Fruit fly (Drosophila melanogaster): ENCODE data around the gene Snx27.

DNA sequence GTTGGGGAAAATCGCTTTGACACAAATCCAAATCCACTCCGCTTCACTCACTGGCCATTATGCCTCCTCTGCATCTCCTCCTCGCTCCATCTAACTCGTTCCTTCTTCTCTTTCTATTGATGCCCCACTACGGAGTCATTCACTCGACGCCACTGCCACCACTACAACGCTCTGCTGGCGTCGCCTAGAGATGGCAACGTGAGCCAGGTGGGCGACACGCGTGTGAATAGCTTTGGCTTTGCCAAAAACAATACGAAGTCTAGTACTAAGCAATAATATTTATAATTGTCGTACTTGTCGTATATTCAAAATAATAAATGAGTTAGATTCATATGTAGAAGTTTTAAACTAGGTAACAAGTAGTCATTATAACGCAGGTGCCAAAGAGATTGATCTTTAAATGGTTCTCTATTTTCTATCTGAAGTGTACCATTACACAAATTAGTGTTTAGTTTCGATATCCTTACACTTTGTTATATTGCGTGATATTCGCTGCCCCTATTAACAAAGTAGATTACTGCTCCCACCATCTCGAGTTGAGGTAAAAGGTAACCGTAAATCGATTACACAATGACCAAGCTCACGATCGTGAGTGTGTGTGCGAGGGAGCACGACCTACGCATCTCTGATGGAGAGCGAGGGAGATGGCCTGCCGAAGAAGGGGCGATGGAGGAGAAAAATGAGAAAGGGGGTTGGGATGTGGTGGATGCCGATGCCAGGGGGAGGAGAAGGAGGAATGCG lies 7.3 kb upstream of the Snx27 start:
- TF ChIP-seq Dif (GFP tag; optimal IDR thresholded peaks at IDR 0.05; ENCODE audit: partially characterized antibody) (no peak), Jra (GFP tag; optimal IDR thresholded peaks at IDR 0.05) (no peak), Myc (optimal IDR thresholded peaks at IDR 0.05) (no peak), Dfd (GFP tag; optimal IDR thresholded peaks at IDR 0.05) (no peak), dl (GFP tag; optimal IDR thresholded peaks at IDR 0.05; ENCODE audit: insufficient read depth in 1 of 2, partially characterized antibody in 2 of 2) (no peak), OdsH (GFP tag; optimal IDR thresholded peaks at IDR 0.05) (no peak), Rel (GFP tag; optimal IDR thresholded peaks at IDR 0.05) (no peak), Rel (tag; optimal IDR thresholded peaks at IDR 0.05) (no peak), Abd-B (GFP tag; optimal IDR thresholded peaks at IDR 0.05) (no peak), dsf (GFP tag; optimal IDR thresholded peaks at IDR 0.05; ENCODE audit: borderline replicate concordance) (no peak), usp (GFP tag; optimal IDR thresholded peaks at IDR 0.05) (no peak), dmrt93B (GFP tag; optimal IDR thresholded peaks at IDR 0.05) (no peak)
